Fruit fly (Drosophila melanogaster) whole organism, embryonic: ENCODE data around the gene CG10970.
A peak's percentile ranks its signal among the peaks of the same experiment; 100 is the strongest.

Experiments used
- CG10267 ChIP-seq: fragments of 200-800 bp; sonication (Bioruptor generic); optimal IDR thresholded peaks from 2 replicates; lab custom pipeline; 2018; ENCODE audit warnings: missing biosample characterization, mild to moderate bottlenecking, missing genetic modification characterization, moderate library complexity
- CG12659 ChIP-seq: fragments of 200-800 bp; sonication (Bioruptor generic); optimal IDR thresholded peaks from 3 replicates; lab custom pipeline; 2017; ENCODE audit warnings: mild to moderate bottlenecking, missing biosample characterization, missing genetic modification reagents, missing genetic modification characterization
- CG13287 ChIP-seq: fragments of 200-800 bp; sonication (Bioruptor generic); IDR thresholded peaks from 2 replicates; pipeline ENCODE4 v1.3.6; 2022; ENCODE audit warnings: missing biosample characterization, missing genetic modification characterization; ENCODE audit not compliant: partially characterized antibody
- CG15073 ChIP-seq: fragments of 200-800 bp; sonication (Bioruptor generic); optimal IDR thresholded peaks from 2 replicates; lab custom pipeline; 2016; ENCODE audit warnings: missing biosample characterization, missing genetic modification characterization
- CG1603 ChIP-seq: fragments of 200-800 bp; sonication (Bioruptor generic); optimal IDR thresholded peaks from 2 replicates; lab custom pipeline; 2019; ENCODE audit warnings: missing biosample characterization, mild to moderate bottlenecking, missing genetic modification characterization, moderate library complexity
- CG17186 ChIP-seq: fragments of 200-800 bp; sonication (Bioruptor generic); optimal IDR thresholded peaks from 3 replicates; lab custom pipeline; 2017; ENCODE audit warnings: missing biosample characterization, missing genetic modification reagents, missing genetic modification characterization
- CG1832 ChIP-seq: fragments of 200-800 bp; sonication (Bioruptor generic); optimal IDR thresholded peaks from 2 replicates; lab custom pipeline; 2017; ENCODE audit warnings: missing biosample characterization, mild to moderate bottlenecking, missing genetic modification characterization, inconsistent platforms
- CG2712 ChIP-seq: fragments of 200-800 bp; optimal IDR thresholded peaks from 3 replicates; lab custom pipeline; 2019; ENCODE audit warnings: missing biosample characterization, mild to moderate bottlenecking, missing genetic modification characterization, moderate library complexity
- CG34224 ChIP-seq: fragments of 200-800 bp; sonication (Bioruptor generic); IDR thresholded peaks from 3 replicates; pipeline ENCODE4 v1.3.6; 2022; ENCODE audit warnings: missing biosample characterization, missing genetic modification characterization; ENCODE audit not compliant: partially characterized antibody
- CG34422 ChIP-seq: fragments of 200-800 bp; sonication (Bioruptor generic); IDR thresholded peaks from 3 replicates; pipeline ENCODE4 v1.3.6; 2022; ENCODE audit warnings: missing biosample characterization, missing genetic modification characterization
- CG3726 ChIP-seq: fragments of 200-800 bp; sonication (Bioruptor generic); IDR thresholded peaks from 3 replicates; pipeline ENCODE4, ENCODE4 v1.3.6; 2022; ENCODE audit warnings: missing biosample characterization, missing genetic modification characterization
- CG42726 ChIP-seq: fragments of 200-800 bp; sonication (Bioruptor generic); IDR thresholded peaks from 2 replicates; pipeline ENCODE4 v1.3.6; 2022; ENCODE audit warnings: missing biosample characterization, missing genetic modification characterization; ENCODE audit not compliant: partially characterized antibody
- CG6175 ChIP-seq: fragments of 200-800 bp; sonication (Bioruptor generic); IDR thresholded peaks from 3 replicates; pipeline ENCODE4 v1.3.6; 2022; ENCODE audit warnings: missing biosample characterization, missing genetic modification characterization
- CG9797 ChIP-seq: fragments of 200-800 bp; sonication (Bioruptor generic); optimal IDR thresholded peaks from 3 replicates; lab custom pipeline; 2018; ENCODE audit warnings: missing biosample characterization, mild to moderate bottlenecking, missing genetic modification characterization
- CTCF ChIP-seq: fragments of 200-800 bp; sonication (Bioruptor generic); optimal IDR thresholded peaks from 2 replicates; lab custom pipeline; 2017; ENCODE audit warnings: missing biosample characterization, mild to moderate bottlenecking, missing genetic modification characterization, moderate library complexity
- CkIIα-i1 ChIP-seq: fragments of 200-800 bp; sonication (Bioruptor generic); IDR thresholded peaks from 2 replicates; pipeline ENCODE4 v1.3.6; 2022; ENCODE audit warnings: missing biosample characterization, missing genetic modification characterization
- Dad ChIP-seq: fragments of 200-800 bp; sonication (Bioruptor generic); optimal IDR thresholded peaks from 3 replicates; lab custom pipeline; 2016; ENCODE audit warnings: missing biosample characterization, missing genetic modification characterization
- Dp ChIP-seq: fragments of 200-800 bp; sonication (Bioruptor generic); optimal IDR thresholded peaks from 2 replicates; lab custom pipeline; 2018; ENCODE audit warnings: missing biosample characterization, mild to moderate bottlenecking, missing genetic modification characterization, moderate library complexity
- Dref ChIP-seq: fragments of 200-800 bp; sonication (Bioruptor generic); IDR thresholded peaks from 2 replicates; pipeline ENCODE4 v1.3.6; 2022; ENCODE audit warnings: missing biosample characterization, missing genetic modification characterization
- E2f2 ChIP-seq: fragments of 200-800 bp; sonication (Bioruptor generic); IDR thresholded peaks from 2 replicates; pipeline ENCODE4 v1.3.6; 2022; ENCODE audit warnings: missing biosample characterization, missing genetic modification characterization
- HLH4C ChIP-seq: fragments of 200-800 bp; sonication (Bioruptor generic); IDR thresholded peaks from 3 replicates; pipeline ENCODE4 v1.3.6; 2022; ENCODE audit warnings: missing biosample characterization, missing genetic modification characterization; ENCODE audit not compliant: partially characterized antibody
- HmgD ChIP-seq: fragments of 200-800 bp; sonication (Bioruptor generic); optimal IDR thresholded peaks from 3 replicates; lab custom pipeline; 2016; ENCODE audit warnings: missing biosample characterization, missing genetic modification characterization
- Hr51 ChIP-seq, 2 experiments: fragments of 200-800 bp; sonication (Bioruptor generic); optimal IDR thresholded peaks; 2 replicates in 1 of 2; 3 replicates in 1 of 2; lab custom pipeline; 2016 to 2018; ENCODE audit warnings: missing biosample characterization in 2 of 2, missing genetic modification characterization in 2 of 2, mild to moderate bottlenecking in 1 of 2, moderate library complexity in 1 of 2
- Hsf ChIP-seq: fragments of 200-800 bp; sonication (Bioruptor generic); optimal IDR thresholded peaks from 3 replicates; lab custom pipeline; 2016; ENCODE audit warnings: missing biosample characterization, missing genetic modification characterization
- Med ChIP-seq: fragments of 200-800 bp; sonication (Bioruptor generic); peaks from one replicate; lab custom pipeline; 2016; ENCODE audit warnings: missing biosample characterization, missing genetic modification characterization, mild to moderate bottlenecking, inconsistent platforms, moderate library complexity
- Myb ChIP-seq: fragments of 200-800 bp; sonication (Bioruptor generic); optimal IDR thresholded peaks from 2 replicates; lab custom pipeline; 2016; ENCODE audit warnings: missing biosample characterization, missing genetic modification characterization
- Nf-YA ChIP-seq: fragments of 200-800 bp; sonication (Bioruptor generic); IDR thresholded peaks from 2 replicates; pipeline ENCODE4 v1.3.6; 2022; ENCODE audit warnings: missing biosample characterization, missing genetic modification characterization
- Opbp ChIP-seq: fragments of 200-800 bp; sonication (Bioruptor generic); IDR thresholded peaks from 3 replicates; pipeline ENCODE4 v1.3.6; 2022; ENCODE audit warnings: missing biosample characterization, missing genetic modification characterization; ENCODE audit not compliant: partially characterized antibody
- Sry-δ ChIP-seq: fragments of 200-800 bp; sonication (Bioruptor generic); optimal IDR thresholded peaks from 2 replicates; lab custom pipeline; 2016; ENCODE audit warnings: missing biosample characterization, missing genetic modification characterization
- YL-1 ChIP-seq: fragments of 200-800 bp; sonication (Bioruptor generic); optimal IDR thresholded peaks from 3 replicates; lab custom pipeline; 2017; ENCODE audit warnings: missing biosample characterization, mild to moderate bottlenecking, missing genetic modification characterization
- amos ChIP-seq: fragments of 200-800 bp; sonication (Bioruptor generic); IDR thresholded peaks from 2 replicates; pipeline ENCODE4 v1.3.6; 2022; ENCODE audit warnings: missing biosample characterization, missing genetic modification characterization; ENCODE audit not compliant: partially characterized antibody
- ato ChIP-seq: fragments of 200-800 bp; sonication (Bioruptor generic); IDR thresholded peaks from 2 replicates; pipeline ENCODE4 v1.3.6; 2022; ENCODE audit warnings: missing biosample characterization, missing genetic modification characterization; ENCODE audit not compliant: partially characterized antibody
- bbx ChIP-seq: fragments of 200-800 bp; sonication (Bioruptor generic); IDR thresholded peaks from 2 replicates; pipeline ENCODE4 v1.3.6; 2022; ENCODE audit warnings: missing biosample characterization, missing genetic modification characterization; ENCODE audit not compliant: partially characterized antibody
- cg ChIP-seq: fragments of 200-800 bp; sonication (Bioruptor generic); optimal IDR thresholded peaks from 3 replicates; lab custom pipeline; 2019; ENCODE audit warnings: missing biosample characterization, mild to moderate bottlenecking, missing genetic modification characterization, moderate library complexity
- chif ChIP-seq, 2 experiments: fragments of 200-800 bp; sonication (Bioruptor generic); optimal IDR thresholded peaks; 3 replicates each; lab custom pipeline; 2016; ENCODE audit warnings: missing biosample characterization in 2 of 2, missing genetic modification characterization in 2 of 2
- dm ChIP-seq: fragments of 200-800 bp; sonication (Bioruptor generic); optimal IDR thresholded peaks from 3 replicates; lab custom pipeline; 2016; ENCODE audit warnings: missing biosample characterization, missing genetic modification characterization
- gfzf ChIP-seq: fragments of 200-800 bp; sonication (Bioruptor generic); optimal IDR thresholded peaks from 2 replicates; lab custom pipeline; 2016; ENCODE audit warnings: missing biosample characterization, mild to moderate bottlenecking, missing genetic modification characterization, moderate library complexity
- inv ChIP-seq: fragments of 200-800 bp; sonication (Bioruptor generic); IDR thresholded peaks from 2 replicates; pipeline ENCODE4 v1.3.6; 2022; ENCODE audit warnings: missing biosample characterization, missing genetic modification characterization; ENCODE audit not compliant: partially characterized antibody
- kay ChIP-seq: fragments of 200-800 bp; sonication (Bioruptor generic); optimal IDR thresholded peaks from 2 replicates; lab custom pipeline; 2016; ENCODE audit warnings: missing biosample characterization, missing genetic modification characterization
- pan ChIP-seq, 4 experiments: fragments of >200 bp in 3 of 4; fragments of 200-800 bp in 1 of 4; sonication (Bioruptor generic) in 1 of 4; optimal IDR thresholded peaks in 3 of 4; IDR thresholded peaks in 1 of 4; 2 replicates each; pipeline versions ENCODE4 v1.3.6 to Lab custom; 2017 to 2022; ENCODE audit warnings: missing biosample characterization in 2 of 4, missing genetic modification characterization in 2 of 4, mixed read lengths in 1 of 4
- pzg ChIP-seq: fragments of 200-800 bp; sonication (Bioruptor generic); optimal IDR thresholded peaks from 3 replicates; lab custom pipeline; 2018; ENCODE audit warnings: missing biosample characterization, mild to moderate bottlenecking, missing genetic modification characterization, moderate library complexity
- row ChIP-seq: fragments of 200-800 bp; sonication (Bioruptor generic); IDR thresholded peaks from 3 replicates; pipeline ENCODE4 v1.3.6; 2022; ENCODE audit warnings: missing biosample characterization, missing genetic modification characterization
- sens ChIP-seq: fragments of 200-800 bp; sonication (Bioruptor generic); peaks from one replicate; lab custom pipeline; 2016; ENCODE audit warnings: missing biosample characterization, missing genetic modification characterization
- sens-2 ChIP-seq: fragments of 200-800 bp; sonication (Bioruptor generic); IDR thresholded peaks from 2 replicates; pipeline ENCODE4 v1.3.6; 2022; ENCODE audit warnings: missing biosample characterization, missing genetic modification characterization
- stwl ChIP-seq: fragments of 200-800 bp; sonication (Bioruptor generic); optimal IDR thresholded peaks from 3 replicates; lab custom pipeline; 2018; ENCODE audit warnings: missing biosample characterization, mild to moderate bottlenecking, missing genetic modification characterization, moderate library complexity
- trem ChIP-seq: fragments of 200-800 bp; optimal IDR thresholded peaks from 3 replicates; lab custom pipeline; 2019; ENCODE audit warnings: missing biosample characterization, mild to moderate bottlenecking, missing genetic modification characterization, moderate library complexity
- unc-4 ChIP-seq: fragments of 200-800 bp; sonication (Bioruptor generic); IDR thresholded peaks from 2 replicates; pipeline ENCODE4 v1.3.6; 2022; ENCODE audit warnings: missing biosample characterization, missing genetic modification characterization; ENCODE audit not compliant: partially characterized antibody

CG10970 gene

dm6 chrX:9089254-9090056 lies 18.2 kb upstream of the CG10970 start, which contains the start of gene CCT2 (continued):
- TF ChIP-seq CG1832 (GFP tag; lab: Kevin White, UChicago) (no peak), unc-4 (GFP tag; lab: Robert Waterston, UW) (peak; percentile 70), amos (GFP tag; lab: Robert Waterston, UW) (peak; percentile 70), CTCF (GFP tag; lab: Kevin White, UChicago) (peak; percentile 0), Med (GFP tag; lab: Kevin White, UChicago) (peak; percentile 75), pan (optimal IDR thresholded peaks at IDR 0.05; lab: Kevin White, UChicago) (no peak), pan (GFP tag; optimal IDR thresholded peaks at IDR 0.05 in 1 of 2, IDR thresholded peaks at IDR 0.05 in 1 of 2) (no peak), row (GFP tag; lab: Robert Waterston, UW) (peak; percentile 7; the same call in 1 of the 3 replicates), CG34224 (GFP tag; lab: Robert Waterston, UW) (peak; percentile 51; the same call in 1 of the 3 replicates), Myb (GFP tag; lab: Kevin White, UChicago) (peak; percentile 56), bbx (GFP tag; lab: Robert Waterston, UW) (peak; percentile 71), Dp (GFP tag; lab: Kevin White, UChicago) (peak; percentile 87), pzg (GFP tag; lab: Kevin White, UChicago) (peak; percentile 94), stwl (peak; percentile 31), CG34422 (GFP tag; lab: Robert Waterston, UW) (peak; percentile 62; the same call in 2 of the 3 replicates), CG12659 (peak; percentile 8), CG15073 (no peak), YL-1 (GFP tag; lab: Kevin White, UChicago) (peak; percentile 70), Hr51 (GFP tag; optimal IDR thresholded peaks at IDR 0.05; lab: Kevin White, UChicago) (no peak), dm (GFP tag; lab: Kevin White, UChicago) (peak; percentile 71), HLH4C (GFP tag; lab: Robert Waterston, UW) (peak; percentile 76), CG2712 (tag; lab: Kevin White, UChicago) (peak; percentile 10), CG9797 (GFP tag; lab: Kevin White, UChicago) (peak; percentile 94), sens-2 (GFP tag; lab: Robert Waterston, UW) (no peak), cg (GFP tag; lab: Kevin White, UChicago) (no peak), Hsf (GFP tag; lab: Kevin White, UChicago) (no peak), ato (GFP tag; lab: Robert Waterston, UW) (peak; percentile 56; the same call in 1 of the 2 replicates), CG10267 (peak; percentile 23), Dad (GFP tag; lab: Kevin White, UChicago) (no peak), chif (GFP tag; optimal IDR thresholded peaks at IDR 0.05; lab: Kevin White, UChicago) (no peak), CG13287 (GFP tag; lab: Robert Waterston, UW) (peak; percentile 74), Dref (GFP tag; lab: Robert Waterston, UW) (peak; percentile 97), trem (peak; percentile 46), CG6175 (GFP tag; lab: Robert Waterston, UW) (no peak), CG17186 (GFP tag; lab: Kevin White, UChicago) (peak; percentile 59), CkIIα-i1 (GFP tag; lab: Robert Waterston, UW) (no peak), CG1603 (peak; percentile 57), CG42726 (0 out of 2 replicates have a peak, but pooled peaks have one; percentile 28), sens (GFP tag; lab: Kevin White, UChicago) (peak; percentile 80), HmgD (GFP tag; lab: Kevin White, UChicago) (peak; percentile 41), CG3726 (GFP tag; lab: Robert Waterston, UW) (no peak), gfzf (peak; percentile 93), inv (0 out of 2 replicates have a peak, but pooled peaks have one; percentile 30), Sry-δ (GFP tag; lab: Kevin White, UChicago) (peak; percentile 80), Nf-YA (no peak), E2f2 (GFP tag; lab: Robert Waterston, UW) (peak; percentile 97), Opbp (GFP tag; lab: Robert Waterston, UW) (peak; percentile 73), kay (peak; percentile 67)
